Worm (Caenorhabditis elegans) whole organism, L2 larva: ENCODE data around the gene algn-6.

Source experiments
- ZK546.5 ChIP-seq: sonication (generic microtip); optimal IDR thresholded peaks from 2 replicates; lab custom pipeline; 2017; ENCODE audit warnings: missing biosample characterization, missing genetic modification characterization
- aly-2 ChIP-seq: fragments of 150-350 bp; optimal IDR thresholded peaks from 2 replicates; lab custom pipeline; 2014; ENCODE audit warnings: missing biosample characterization, missing genetic modification characterization
- elt-1 ChIP-seq: fragments of 150-350 bp; optimal IDR thresholded peaks from 2 replicates; lab custom pipeline; 2014; ENCODE audit warnings: missing biosample characterization, missing genetic modification characterization
- elt-3 ChIP-seq: sonication (generic microtip); optimal IDR thresholded peaks from 2 replicates; lab custom pipeline; 2017; ENCODE audit warnings: missing biosample characterization, missing genetic modification characterization
- lin-39 ChIP-seq: fragments of 150-350 bp; optimal IDR thresholded peaks from 2 replicates; lab custom pipeline; 2014; ENCODE audit warnings: missing biosample characterization, missing genetic modification reagents, missing genetic modification characterization
- mbf-1 ChIP-seq: sonication (generic microtip); optimal IDR thresholded peaks from 2 replicates; lab custom pipeline; 2017; ENCODE audit warnings: missing biosample characterization, missing genetic modification characterization
- nhr-237 ChIP-seq: fragments of 150-350 bp; optimal IDR thresholded peaks from 2 replicates; lab custom pipeline; 2014; ENCODE audit warnings: missing biosample characterization, missing genetic modification characterization
- nhr-77 ChIP-seq: fragments of 150-350 bp; optimal IDR thresholded peaks from 2 replicates; lab custom pipeline; 2014; ENCODE audit warnings: missing biosample characterization, missing genetic modification characterization
- skn-1 ChIP-seq: sonication (generic microtip); optimal IDR thresholded peaks from 2 replicates; lab custom pipeline; 2017; ENCODE audit warnings: missing biosample characterization, missing genetic modification characterization
- ztf-11 ChIP-seq: sonication (generic microtip); optimal IDR thresholded peaks from 2 replicates; lab custom pipeline; 2017; ENCODE audit warnings: missing biosample characterization, missing genetic modification characterization

ce11 chrII:8001428-8001827 lies 38.2 kb upstream of the algn-6 start:
- TF ChIP-seq ZK546.5 (no peak), elt-1 (tag; lab: Kevin White, UChicago) (no peak), ztf-11 (no peak), nhr-77 (tag; lab: Kevin White, UChicago) (no peak), lin-39 (tag; lab: Kevin White, UChicago) (no peak), mbf-1 (tag; lab: Kevin White, UChicago) (no peak), skn-1 (tag; lab: Kevin White, UChicago) (no peak), nhr-237 (tag; lab: Kevin White, UChicago) (no peak), aly-2 (tag; lab: Kevin White, UChicago) (no peak), elt-3 (tag; lab: Kevin White, UChicago) (no peak)
